Worm (Caenorhabditis elegans): ENCODE measurements around the gene asb-2.

The asb-2 gene

DNA sequence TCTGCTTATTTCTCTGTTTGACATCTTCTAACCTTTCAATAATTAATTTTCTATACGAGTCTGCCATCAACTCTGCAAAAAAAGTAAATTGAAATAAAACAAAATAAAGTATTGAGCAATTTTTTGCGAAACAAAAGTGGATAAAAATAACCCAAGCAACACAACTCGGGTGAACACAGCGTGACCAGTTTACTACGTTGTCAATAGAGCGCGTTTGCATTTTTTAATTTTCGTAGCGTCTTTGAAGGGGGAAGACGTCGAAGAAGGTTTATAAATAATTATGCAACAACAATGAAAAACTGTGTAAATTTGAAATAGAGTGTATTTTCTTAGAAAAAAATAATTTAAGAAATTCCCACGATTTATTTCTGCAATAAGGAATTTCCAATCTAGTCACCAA, 7.2 kb upstream of the asb-2 start, which contains the start of gene atg-16.1:
Gene atg-16.1, minus strand, starts transcription at position 76 of the 400 bp plus-strand sequence.
- TF ChIP-seq unc-62 (GFP tag; optimal IDR thresholded peaks at IDR 0.05): no peak

DNA sequence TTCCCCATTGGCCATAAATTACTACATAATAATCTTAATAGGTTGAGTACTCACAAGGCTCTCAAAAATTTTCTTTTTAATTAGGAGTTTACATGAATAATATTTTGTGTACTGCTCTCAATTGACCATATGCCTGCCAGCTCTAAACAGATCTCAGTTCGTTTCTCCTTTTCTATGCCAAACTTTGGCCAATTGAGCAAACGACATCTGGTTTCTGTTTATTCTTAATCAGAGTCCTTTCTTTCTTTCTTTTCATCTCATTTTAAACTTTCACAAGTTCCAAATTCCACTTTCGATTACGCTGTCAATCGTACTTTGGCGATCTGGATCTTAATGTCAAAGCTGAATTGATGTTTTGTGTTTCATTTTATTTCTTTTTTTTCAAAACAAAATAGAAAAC, 5.2 kb upstream of the asb-2 start:
- no peak for TF ChIP-seq unc-62 (GFP tag; optimal IDR thresholded peaks at IDR 0.05)

DNA sequence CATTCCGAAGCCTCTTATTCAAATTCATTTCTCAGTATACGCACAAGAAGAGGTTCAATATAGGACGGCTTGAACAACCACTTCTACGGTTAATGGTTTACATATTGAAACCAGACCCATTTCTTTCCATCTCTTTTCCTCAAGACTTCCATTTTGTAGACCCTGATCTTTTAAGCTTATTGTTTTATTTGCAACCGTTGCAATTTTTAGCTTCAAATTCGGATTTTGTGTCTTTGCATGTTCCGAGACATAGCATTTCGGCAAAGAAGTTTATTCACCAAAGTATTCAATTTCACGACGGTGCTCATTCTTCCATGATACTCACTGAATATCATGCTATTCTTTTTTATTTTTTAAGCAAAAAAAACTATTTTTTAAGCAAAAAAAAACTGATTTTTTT, 3.3 kb upstream of the asb-2 start, which contains the start of gene nmur-3:
Gene nmur-3, plus strand, starts transcription at position 301 of the 400 bp plus-strand sequence.
- TF ChIP-seq unc-62 (GFP tag; optimal IDR thresholded peaks at IDR 0.05): no peak

ce11 chrX:4478503-4478902, 8.9 kb downstream of the asb-2 start:
- TF ChIP-seq unc-62 (GFP tag; optimal IDR thresholded peaks at IDR 0.05): no peak

DNA sequence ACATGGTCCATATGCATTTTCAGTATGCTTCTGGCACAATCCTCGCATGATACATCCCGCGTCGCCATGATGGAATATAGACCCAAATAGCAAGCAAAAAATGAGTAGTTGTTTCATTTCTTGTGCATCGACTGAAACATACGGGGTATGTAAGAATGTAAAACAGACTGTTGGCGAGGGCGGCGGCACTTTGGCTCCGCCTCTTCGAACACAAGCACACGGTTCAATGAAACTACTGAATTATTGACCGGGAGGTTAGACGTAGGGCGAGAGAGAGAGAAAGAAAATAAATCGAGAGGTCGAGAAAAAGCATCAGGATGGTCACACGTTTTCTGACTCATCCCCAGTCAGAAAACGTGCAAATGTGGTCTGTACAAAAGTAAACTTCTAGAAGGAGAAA, 10.4 kb downstream of the asb-2 start:
- TF ChIP-seq unc-62 (GFP tag; optimal IDR thresholded peaks at IDR 0.05): no peak

- TF ChIP-seq unc-62 (GFP tag; optimal IDR thresholded peaks at IDR 0.05): no peak
These were observed 11.2 kb downstream of the asb-2 start for ce11 chrX:4480800-4481199.

DNA sequence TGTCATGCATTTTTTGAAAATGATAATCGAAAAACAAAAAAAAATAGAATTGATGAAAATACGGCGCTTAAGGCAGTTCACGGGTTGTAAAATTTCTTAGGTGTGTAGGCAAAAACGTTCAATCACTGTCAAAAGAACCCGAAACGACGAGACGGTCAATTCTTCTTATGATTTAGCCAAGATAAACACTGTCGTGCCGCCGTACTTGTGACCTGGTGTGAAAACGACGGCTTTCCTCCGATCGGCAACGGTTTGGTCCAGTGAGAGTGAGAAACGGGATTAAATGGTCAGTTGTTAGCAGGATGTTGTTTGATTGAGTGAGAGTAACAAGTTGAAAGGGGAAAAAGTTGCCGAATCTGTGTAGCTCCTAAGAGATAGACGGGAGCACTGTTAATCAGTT, 14.5 kb downstream of the asb-2 start:
- TF ChIP-seq unc-62 (GFP tag; optimal IDR thresholded peaks at IDR 0.05): no peak

DNA sequence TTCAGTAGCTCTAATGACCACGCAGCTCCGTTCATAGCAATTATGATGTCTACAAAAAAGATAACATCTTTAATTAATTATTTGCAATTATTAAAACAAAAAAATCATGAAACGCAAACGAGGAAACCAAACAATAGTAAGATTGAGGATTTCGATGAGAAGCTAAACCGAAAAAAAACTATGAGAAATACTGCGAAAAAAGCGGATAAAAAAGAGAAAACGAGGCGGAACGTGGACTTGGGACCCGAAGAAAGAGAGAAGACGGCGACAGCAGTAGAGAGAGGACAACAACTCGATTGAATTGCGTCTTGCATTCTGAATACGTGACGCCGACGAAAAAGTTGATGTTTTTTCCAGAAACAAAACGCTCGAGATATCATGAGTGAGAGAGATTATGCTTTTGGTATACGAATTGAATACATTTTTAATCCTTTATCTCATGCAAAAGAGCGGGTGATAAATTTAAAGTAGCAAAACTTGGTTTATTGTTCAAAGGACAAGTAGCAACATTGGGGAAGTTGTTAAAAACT, 19.3 kb downstream of the asb-2 start, which contains the start of gene ncr-1:
Gene ncr-1, minus strand, starts transcription at position 51 of the 530 bp plus-strand sequence.
- TF ChIP-seq unc-62 (GFP tag; optimal IDR thresholded peaks at IDR 0.05): no peak

- no peak for TF ChIP-seq unc-62 (GFP tag; optimal IDR thresholded peaks at IDR 0.05)
These were observed 20.8 kb downstream of the asb-2 start for ce11 chrX:4490400-4490799.

DNA sequence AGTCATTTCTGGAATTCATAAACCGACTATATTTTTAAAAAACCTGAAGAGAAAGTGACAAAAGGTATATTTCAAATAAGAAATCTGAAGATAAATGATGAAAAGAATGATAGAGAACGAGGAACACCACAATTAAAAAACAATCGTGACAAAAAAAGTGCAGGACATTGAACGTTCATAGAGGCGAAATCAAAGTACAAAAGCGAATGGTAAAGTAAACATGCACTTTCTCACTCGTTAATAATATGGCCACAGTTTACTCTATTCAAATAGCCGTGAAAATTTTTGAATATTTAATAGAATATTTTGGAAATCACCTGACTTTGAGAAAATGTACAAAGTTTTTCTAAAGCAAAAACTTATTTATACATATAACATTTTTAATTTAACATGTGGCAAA, 22.6 kb downstream of the asb-2 start, which contains the start of gene F46H6.5:
Gene F46H6.5, minus strand, starts transcription at position 10 of the 400 bp plus-strand sequence.
- TF ChIP-seq unc-62 (GFP tag; optimal IDR thresholded peaks at IDR 0.05): no peak

DNA sequence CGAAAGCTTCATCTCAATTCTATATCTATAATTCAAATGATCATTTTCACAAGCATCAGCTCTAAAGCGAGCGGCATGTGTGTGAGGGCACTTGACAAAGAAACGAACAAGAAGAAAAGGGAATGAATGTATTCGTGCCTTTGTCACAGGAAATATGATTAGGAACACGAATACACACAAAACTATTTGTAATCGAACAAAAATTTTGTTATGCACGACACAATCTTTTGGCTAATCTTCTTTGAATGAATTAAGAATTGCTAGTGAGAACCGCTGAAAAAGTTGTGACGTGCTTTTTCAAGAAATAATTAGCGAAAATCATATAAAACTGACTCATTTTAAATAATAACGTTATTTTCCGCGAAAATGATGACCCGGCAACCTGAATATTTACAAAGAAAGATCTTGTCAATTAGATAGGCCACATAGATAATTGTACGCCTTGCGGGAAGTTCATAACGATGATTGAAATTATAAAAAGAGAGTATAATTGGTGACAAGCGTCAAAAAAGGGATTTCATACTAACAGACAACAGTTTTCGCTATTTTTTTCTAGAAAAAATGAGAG, 24.0 kb downstream of the asb-2 start:
- TF ChIP-seq unc-62 (GFP tag; optimal IDR thresholded peaks at IDR 0.05): no peak

ce11 chrX:4495814-4496567, 26.4 kb downstream of the asb-2 start:
- no peak for TF ChIP-seq unc-62 (GFP tag; optimal IDR thresholded peaks at IDR 0.05)

DNA sequence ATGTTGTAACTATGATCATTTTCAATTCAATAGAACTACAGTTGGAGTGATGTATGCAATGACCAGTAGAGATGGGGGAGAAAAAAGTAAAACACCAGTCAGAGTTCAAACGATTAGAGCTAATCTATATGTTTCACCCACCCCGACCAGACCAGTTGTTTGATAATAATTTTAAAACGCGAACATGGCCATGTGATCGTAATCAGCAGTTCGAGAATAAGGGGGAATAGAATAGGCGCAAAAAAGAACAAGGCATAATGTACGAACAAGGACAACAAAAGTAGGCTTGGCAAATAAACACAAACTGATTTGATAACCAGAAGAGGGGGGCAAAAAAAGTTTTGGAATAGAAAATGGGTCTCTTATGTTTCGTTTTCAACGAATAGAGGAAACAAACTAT, 28.5 kb downstream of the asb-2 start:
- no peak for TF ChIP-seq unc-62 (GFP tag; optimal IDR thresholded peaks at IDR 0.05)

ce11 chrX:4498478-4498877, 28.9 kb downstream of the asb-2 start:
- no peak for TF ChIP-seq unc-62 (GFP tag; optimal IDR thresholded peaks at IDR 0.05)

DNA sequence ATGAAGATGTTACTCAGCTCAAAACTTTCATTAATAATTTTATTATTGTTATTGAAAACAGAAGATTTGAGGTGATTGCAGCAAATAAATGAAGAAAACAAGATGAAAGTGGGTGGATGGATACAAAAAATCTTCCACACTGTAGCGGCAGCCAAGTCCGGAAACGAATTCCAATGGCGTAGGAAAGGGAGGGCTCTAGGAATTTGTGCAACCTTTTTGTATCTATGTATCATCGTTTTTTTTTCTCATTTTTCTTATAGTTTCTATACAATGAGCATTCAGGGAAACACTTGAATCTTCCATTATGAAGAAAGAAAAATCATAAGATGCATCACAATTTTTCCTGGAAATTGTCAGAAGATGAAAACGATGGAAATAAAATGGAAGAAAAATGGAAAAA, 30.9 kb downstream of the asb-2 start:
- no peak for TF ChIP-seq unc-62 (GFP tag; optimal IDR thresholded peaks at IDR 0.05)

- no peak for TF ChIP-seq unc-62 (GFP tag; optimal IDR thresholded peaks at IDR 0.05)
These were observed 32.5 kb downstream of the asb-2 start for ce11 chrX:4502039-4502438.

- no peak for TF ChIP-seq unc-62 (GFP tag; optimal IDR thresholded peaks at IDR 0.05)
These were observed 33.7 kb downstream of the asb-2 start for ce11 chrX:4503259-4503658.

Data from whole organism, dauer.